Worm (Caenorhabditis elegans): ENCODE data around the gene sgnh-1.

DNA sequence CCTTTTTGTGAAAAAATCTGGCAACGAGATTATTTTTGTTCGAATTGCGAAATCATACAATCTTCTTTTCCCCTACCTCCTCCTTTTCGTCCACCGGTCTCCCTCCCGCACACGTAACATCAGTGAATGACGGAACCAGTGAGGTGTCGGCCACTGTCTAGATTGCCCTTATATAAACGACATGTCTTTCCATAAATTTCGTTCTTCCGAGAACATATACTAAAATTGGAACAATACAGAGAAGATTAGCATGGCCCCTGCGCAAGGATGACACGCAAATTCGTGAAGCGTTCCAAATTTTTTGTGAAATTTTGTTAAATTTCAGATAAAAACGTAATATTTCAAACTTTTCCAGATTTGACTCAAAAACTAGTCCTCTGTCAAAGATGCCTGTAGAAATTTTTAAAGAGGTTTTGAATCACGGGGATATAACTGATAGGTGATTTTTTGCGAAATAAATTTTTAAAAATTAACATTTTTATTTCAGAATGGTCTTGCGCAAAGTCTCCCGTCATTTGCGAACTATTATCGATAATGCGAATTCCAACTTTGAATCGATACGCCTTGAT lies 41.1 kb downstream of the sgnh-1 start:
- TF ChIP-seq mep-1 (tag; optimal IDR thresholded peaks at IDR 0.05) (no peak), daf-8 (GFP tag; IDR thresholded peaks at IDR 0.05) (no peak), rbr-2 (tag; optimal IDR thresholded peaks at IDR 0.05) (no peak)
